Fruit fly (Drosophila melanogaster): Measurements from ENCODE around the gene CG9121.

CG9121 gene

DNA sequence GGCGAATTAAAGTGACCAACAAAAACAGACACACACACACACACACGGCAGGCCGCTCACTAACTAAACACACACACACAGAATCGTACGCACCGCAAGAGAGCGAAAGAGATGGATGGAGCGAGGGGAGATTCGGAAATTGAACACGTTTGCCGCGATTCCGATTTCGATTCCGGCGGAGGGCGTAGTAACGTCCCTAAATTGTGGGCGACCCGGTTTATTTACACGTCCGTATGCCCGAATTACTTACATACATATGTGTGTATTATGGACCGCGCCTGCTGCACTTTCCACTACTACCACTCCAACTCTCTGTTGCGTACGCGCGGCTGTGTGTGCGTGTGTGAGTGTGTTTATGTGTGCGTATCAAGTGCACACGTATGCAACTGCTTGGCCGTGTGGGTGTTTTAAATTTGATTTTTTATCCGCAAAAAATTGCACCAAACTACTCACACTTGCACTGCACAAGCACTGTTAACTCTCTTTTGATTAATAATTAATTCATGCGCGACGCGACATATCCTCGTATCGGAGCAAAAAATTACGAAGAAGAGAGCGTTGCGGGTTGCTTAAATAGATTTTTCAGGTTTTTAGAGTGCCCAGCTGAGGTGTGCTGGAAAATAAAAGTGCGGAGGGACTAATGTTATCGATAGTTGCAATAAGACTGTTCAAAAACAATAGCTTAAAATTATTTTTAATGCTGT, 42.3 kb upstream of the CG9121 start, which contains the start of gene Pgant5 (continued):
- peak; percentile 41 for TF ChIP-seq lab (GFP tag; optimal IDR thresholded peaks at IDR 0.05)
- TF ChIP-seq Deaf1 (tag; optimal IDR thresholded peaks at IDR 0.05), result peak; percentile 32
- no peak for TF ChIP-seq Oaz (GFP tag; IDR thresholded peaks at IDR 0.05)
- TF ChIP-seq wek (GFP tag; optimal IDR thresholded peaks at IDR 0.05), result peak; percentile 25
- peak; percentile 35 for TF ChIP-seq ewg (GFP tag; optimal IDR thresholded peaks at IDR 0.05)
- peak; percentile 80 for TF ChIP-seq sens (GFP tag)
- no peak for TF ChIP-seq vfl (GFP tag; optimal IDR thresholded peaks at IDR 0.05)
- no peak for TF ChIP-seq B-H1 (GFP tag; IDR thresholded peaks at IDR 0.05)
- TF ChIP-seq CG13287 (GFP tag; IDR thresholded peaks at IDR 0.05; ENCODE audit: partially characterized antibody), result 0 out of 2 replicates have a peak, but pooled peaks have one; percentile 59
- TF ChIP-seq CG15073 (GFP tag; optimal IDR thresholded peaks at IDR 0.05), result no peak
- no peak for TF ChIP-seq Atf-2 (GFP tag; optimal IDR thresholded peaks at IDR 0.05)
- TF ChIP-seq crol (GFP tag; IDR thresholded peaks at IDR 0.05), result peak; percentile 56
- TF ChIP-seq exex (tag; optimal IDR thresholded peaks at IDR 0.05), result peak; percentile 15
- no peak for TF ChIP-seq CG11247 (GFP tag; IDR thresholded peaks at IDR 0.05)
- no peak for TF ChIP-seq CG8290 (GFP tag; optimal IDR thresholded peaks at IDR 0.05)
- peak in 1 of 2 experiments; percentile 35 for TF ChIP-seq CG8290 (tag; optimal IDR thresholded peaks at IDR 0.05)
- TF ChIP-seq seq (GFP tag; IDR thresholded peaks at IDR 0.05), result 0 out of 2 replicates have a peak, but pooled peaks have one; percentile 15
- TF ChIP-seq Drgx (GFP tag; IDR thresholded peaks at IDR 0.05), result peak; percentile 28; the same call in 1 of the 2 replicates
- TF ChIP-seq cato (GFP tag; optimal IDR thresholded peaks at IDR 0.05; ENCODE audit: borderline replicate concordance), result no peak
- peak; percentile 3 for TF ChIP-seq unpg (GFP tag; optimal IDR thresholded peaks at IDR 0.05)
- TF ChIP-seq CG10366 (GFP tag; IDR thresholded peaks at IDR 0.05), result no peak
- peak; percentile 31; the same call in 1 of the 3 replicates for TF ChIP-seq Dbx (GFP tag; IDR thresholded peaks at IDR 0.05)
- peak; percentile 33 for TF ChIP-seq CG12769 (tag; optimal IDR thresholded peaks at IDR 0.05)
- TF ChIP-seq org-1 (GFP tag; optimal IDR thresholded peaks at IDR 0.05), result no peak
- peak; percentile 23 for TF ChIP-seq CG4424 (GFP tag; optimal IDR thresholded peaks at IDR 0.05)
- peak; percentile 26 for TF ChIP-seq CG15514 (GFP tag; optimal IDR thresholded peaks at IDR 0.05)
- TF ChIP-seq CG17361 (GFP tag; IDR thresholded peaks at IDR 0.05), result peak; percentile 43; the same call in 1 of the 3 replicates
- peak; percentile 67 for TF ChIP-seq Fer1 (GFP tag; optimal IDR thresholded peaks at IDR 0.05)
- peak; percentile 4 for TF ChIP-seq HLH54F (GFP tag; optimal IDR thresholded peaks at IDR 0.05)
- no peak for TF ChIP-seq psq (GFP tag; optimal IDR thresholded peaks at IDR 0.05)
- TF ChIP-seq gfzf (GFP tag; optimal IDR thresholded peaks at IDR 0.05), result peak; percentile 69
- no peak for TF ChIP-seq CG17802 (tag; optimal IDR thresholded peaks at IDR 0.05)
- TF ChIP-seq nom (GFP tag; optimal IDR thresholded peaks at IDR 0.05), result peak; percentile 65
- TF ChIP-seq Tbp (GFP tag; optimal IDR thresholded peaks at IDR 0.05), result peak; percentile 26
- peak; percentile 66 for TF ChIP-seq twi (tag; optimal IDR thresholded peaks at IDR 0.05)
- TF ChIP-seq scrt (GFP tag; optimal IDR thresholded peaks at IDR 0.05), result peak; percentile 49
- TF ChIP-seq CG1832 (GFP tag; optimal IDR thresholded peaks at IDR 0.05), result peak; percentile 77
- TF ChIP-seq CG8944 (GFP tag; optimal IDR thresholded peaks at IDR 0.05), result no peak
- TF ChIP-seq CG14014 (GFP tag; IDR thresholded peaks at IDR 0.05), result 0 out of 2 replicates have a peak, but pooled peaks have one; percentile 30
- peak; percentile 46 for TF ChIP-seq ato (GFP tag; IDR thresholded peaks at IDR 0.05; ENCODE audit: partially characterized antibody)
- no peak for TF ChIP-seq CG9215 (GFP tag; IDR thresholded peaks at IDR 0.05)
- TF ChIP-seq CG18476 (GFP tag; optimal IDR thresholded peaks at IDR 0.05), result peak; percentile 100
- TF ChIP-seq H2.0 (GFP tag; IDR thresholded peaks at IDR 0.05), result 0 out of 2 replicates have a peak, but pooled peaks have one; percentile 11
- TF ChIP-seq CG10565 (GFP tag; optimal IDR thresholded peaks at IDR 0.05), result no peak
- TF ChIP-seq jumu (GFP tag; optimal IDR thresholded peaks at IDR 0.05), result peak; percentile 5
- TF ChIP-seq hkb (optimal IDR thresholded peaks at IDR 0.05), result peak; percentile 98
- TF ChIP-seq hkb (GFP tag; IDR thresholded peaks at IDR 0.05), result no peak
- no peak for TF ChIP-seq Ravus (GFP tag; IDR thresholded peaks at IDR 0.05)
- TF ChIP-seq CG13894 (tag; optimal IDR thresholded peaks at IDR 0.05), result peak; percentile 30
- no peak for TF ChIP-seq danr (GFP tag; IDR thresholded peaks at IDR 0.05)

All from whole organism, embryonic.